Fruit fly (Drosophila melanogaster) whole organism, embryonic: ENCODE data around the gene Hnf4.
A peak's percentile ranks its signal among the peaks of the same experiment; 100 is the strongest.

Experiments
- Bdp1 ChIP-seq: fragments of 200-800 bp; sonication (Bioruptor generic); optimal IDR thresholded peaks from 3 replicates; lab custom pipeline; 2016; ENCODE audit warnings: missing biosample characterization, missing genetic modification characterization
- Bgb ChIP-seq: fragments of 200-800 bp; sonication (Bioruptor generic); IDR thresholded peaks from 2 replicates; pipeline ENCODE4 v1.3.6; 2022; ENCODE audit warnings: missing biosample characterization, missing genetic modification characterization; ENCODE audit not compliant: partially characterized antibody
- CG12659 ChIP-seq: fragments of 200-800 bp; sonication (Bioruptor generic); optimal IDR thresholded peaks from 3 replicates; lab custom pipeline; 2017; ENCODE audit warnings: mild to moderate bottlenecking, missing biosample characterization, missing genetic modification reagents, missing genetic modification characterization
- CG14860 ChIP-seq: fragments of 200-800 bp; sonication (Bioruptor generic); IDR thresholded peaks from 3 replicates; pipeline ENCODE4 v1.3.6; 2022; ENCODE audit warnings: missing biosample characterization, missing genetic modification characterization; ENCODE audit not compliant: partially characterized antibody
- CG15601 ChIP-seq: fragments of 200-800 bp; sonication (Bioruptor generic); optimal IDR thresholded peaks from 3 replicates; lab custom pipeline; 2019; ENCODE audit warnings: missing biosample characterization, mild to moderate bottlenecking, missing genetic modification characterization, moderate library complexity
- CG1602 ChIP-seq: fragments of 200-800 bp; sonication (Bioruptor generic); optimal IDR thresholded peaks from 3 replicates; lab custom pipeline; 2016; ENCODE audit warnings: missing biosample characterization, missing genetic modification characterization
- CG1647 ChIP-seq: fragments of 200-800 bp; sonication (Bioruptor generic); optimal IDR thresholded peaks from 3 replicates; lab custom pipeline; 2016; ENCODE audit warnings: missing biosample characterization, missing genetic modification characterization
- CG18476 ChIP-seq: fragments of 200-800 bp; sonication (Bioruptor generic); optimal IDR thresholded peaks from 2 replicates; lab custom pipeline; 2016; ENCODE audit warnings: missing biosample characterization, mild to moderate bottlenecking, missing genetic modification characterization
- CG2199 ChIP-seq: fragments of 200-800 bp; sonication (Bioruptor generic); IDR thresholded peaks from 3 replicates; pipeline ENCODE4 v1.3.6; 2022; ENCODE audit warnings: missing biosample characterization, missing genetic modification characterization
- CG31441 ChIP-seq: fragments of 200-800 bp; sonication (Bioruptor generic); IDR thresholded peaks from 2 replicates; pipeline ENCODE4 v1.3.6; 2022; ENCODE audit warnings: missing biosample characterization, missing genetic modification characterization
- CG32532 ChIP-seq: fragments of 200-800 bp; sonication (Bioruptor generic); IDR thresholded peaks from 2 replicates; pipeline ENCODE4 v1.3.6; 2022; ENCODE audit warnings: missing biosample characterization, missing genetic modification characterization
- CG3847 ChIP-seq: fragments of 200-800 bp; sonication (Bioruptor generic); IDR thresholded peaks from 2 replicates; pipeline ENCODE4 v1.3.6; 2022; ENCODE audit warnings: missing biosample characterization, missing genetic modification characterization
- CG3995 ChIP-seq: fragments of 200-800 bp; sonication (Bioruptor generic); optimal IDR thresholded peaks from 3 replicates; lab custom pipeline; 2016; ENCODE audit warnings: missing biosample characterization, missing genetic modification characterization
- CG4424 ChIP-seq: fragments of 200-800 bp; sonication (Bioruptor generic); optimal IDR thresholded peaks from 3 replicates; lab custom pipeline; 2016; ENCODE audit warnings: missing biosample characterization, missing genetic modification characterization
- CG4730 ChIP-seq: fragments of 200-800 bp; sonication (Bioruptor generic); IDR thresholded peaks from 2 replicates; pipeline ENCODE4 v1.3.6; 2022; ENCODE audit warnings: missing biosample characterization, missing genetic modification characterization
- CG4854 ChIP-seq: fragments of 200-800 bp; sonication (Bioruptor generic); optimal IDR thresholded peaks from 2 replicates; lab custom pipeline; 2016; ENCODE audit warnings: missing biosample characterization, missing genetic modification characterization, inconsistent platforms
- CG5953 ChIP-seq: fragments of 200-800 bp; sonication (Bioruptor generic); IDR thresholded peaks from 2 replicates; pipeline ENCODE4 v1.3.6; 2022; ENCODE audit warnings: missing biosample characterization, missing genetic modification characterization
- CG8388 ChIP-seq: fragments of 200-800 bp; sonication (Bioruptor generic); optimal IDR thresholded peaks from 2 replicates; lab custom pipeline; 2019; ENCODE audit warnings: missing biosample characterization, mild to moderate bottlenecking, missing genetic modification characterization, moderate library complexity
- CG8924 ChIP-seq: fragments of 200-800 bp; optimal IDR thresholded peaks from 3 replicates; lab custom pipeline; 2019; ENCODE audit warnings: missing biosample characterization, mild to moderate bottlenecking, missing genetic modification characterization, moderate library complexity
- CG9727 ChIP-seq: fragments of 200-800 bp; sonication (Bioruptor generic); optimal IDR thresholded peaks from 3 replicates; lab custom pipeline; 2017; ENCODE audit warnings: missing biosample characterization, mild to moderate bottlenecking, missing genetic modification characterization
- Dad ChIP-seq: fragments of 200-800 bp; sonication (Bioruptor generic); optimal IDR thresholded peaks from 3 replicates; lab custom pipeline; 2016; ENCODE audit warnings: missing biosample characterization, missing genetic modification characterization
- Dbx ChIP-seq: fragments of 200-800 bp; sonication (Bioruptor generic); IDR thresholded peaks from 3 replicates; pipeline ENCODE4 v1.3.6; 2022; ENCODE audit warnings: missing biosample characterization, missing genetic modification characterization
- Gug ChIP-seq: fragments of 200-800 bp; sonication (Bioruptor generic); IDR thresholded peaks from 4 replicates; pipeline ENCODE4 v1.3.6; 2022; ENCODE audit warnings: missing biosample characterization, missing genetic modification characterization
- Hmx ChIP-seq: fragments of 200-800 bp; sonication (Bioruptor generic); optimal IDR thresholded peaks from 2 replicates; lab custom pipeline; 2016; ENCODE audit warnings: missing biosample characterization, missing genetic modification characterization
- NC2β ChIP-seq: fragments of 200-800 bp; sonication (Bioruptor generic); optimal IDR thresholded peaks from 2 replicates; lab custom pipeline; 2016; ENCODE audit warnings: missing biosample characterization, missing genetic modification characterization
- NFAT ChIP-seq: fragments of 200-800 bp; sonication (Bioruptor generic); IDR thresholded peaks from 2 replicates; pipeline ENCODE4 v1.3.6; 2022; ENCODE audit warnings: missing biosample characterization, missing genetic modification characterization
- Nf-YB ChIP-seq: fragments of 200-800 bp; sonication (Bioruptor generic); optimal IDR thresholded peaks from 3 replicates; lab custom pipeline; 2019; ENCODE audit warnings: missing biosample characterization, mild to moderate bottlenecking, missing genetic modification characterization, moderate library complexity
- Oaz ChIP-seq: fragments of 200-800 bp; sonication (Bioruptor generic); IDR thresholded peaks from 2 replicates; pipeline ENCODE4 v1.3.6; 2022; ENCODE audit warnings: missing biosample characterization, missing genetic modification characterization
- Oli ChIP-seq: fragments of 200-800 bp; sonication (Bioruptor generic); optimal IDR thresholded peaks from 2 replicates; lab custom pipeline; 2018; ENCODE audit warnings: missing biosample characterization, mild to moderate bottlenecking, missing genetic modification characterization, moderate library complexity
- Xbp1 ChIP-seq: fragments of 200-800 bp; sonication (Bioruptor generic); optimal IDR thresholded peaks from 3 replicates; lab custom pipeline; 2016; ENCODE audit warnings: missing biosample characterization, mild to moderate bottlenecking, missing genetic modification characterization
- bab2 ChIP-seq: fragments of 200-800 bp; sonication (Bioruptor generic); optimal IDR thresholded peaks from 2 replicates; lab custom pipeline; 2016; ENCODE audit warnings: missing biosample characterization, missing genetic modification characterization
- bowl ChIP-seq: fragments of 200-800 bp; sonication (Bioruptor generic); IDR thresholded peaks from 2 replicates; pipeline ENCODE4 v1.3.6; 2022; ENCODE audit warnings: missing biosample characterization, missing genetic modification characterization
- chif ChIP-seq, 2 experiments: fragments of 200-800 bp; sonication (Bioruptor generic); optimal IDR thresholded peaks; 3 replicates each; lab custom pipeline; 2016; ENCODE audit warnings: missing biosample characterization in 2 of 2, missing genetic modification characterization in 2 of 2
- dm ChIP-seq: fragments of 200-800 bp; sonication (Bioruptor generic); optimal IDR thresholded peaks from 3 replicates; lab custom pipeline; 2016; ENCODE audit warnings: missing biosample characterization, missing genetic modification characterization
- fd102C ChIP-seq: fragments of 200-800 bp; sonication (Bioruptor generic); optimal IDR thresholded peaks from 2 replicates; lab custom pipeline; 2018; ENCODE audit warnings: missing biosample characterization, mild to moderate bottlenecking, missing genetic modification characterization, moderate library complexity
- ham ChIP-seq: fragments of 200-800 bp; sonication (Bioruptor generic); IDR thresholded peaks from 2 replicates; pipeline ENCODE4 v1.3.6; 2022; ENCODE audit warnings: missing biosample characterization, missing genetic modification characterization
- luna ChIP-seq: fragments of 200-800 bp; sonication (Bioruptor generic); optimal IDR thresholded peaks from 2 replicates; lab custom pipeline; 2016; ENCODE audit warnings: missing biosample characterization, missing genetic modification characterization
- org-1 ChIP-seq: fragments of 200-800 bp; sonication (Bioruptor generic); optimal IDR thresholded peaks from 2 replicates; lab custom pipeline; 2017; ENCODE audit warnings: missing biosample characterization, missing genetic modification characterization
- prd ChIP-seq, 3 experiments: fragments of >200 bp in 2 of 3; fragments of 200-800 bp in 1 of 3; sonication (Bioruptor generic) in 1 of 3; optimal IDR thresholded peaks in 2 of 3; IDR thresholded peaks in 1 of 3; 2 replicates in 2 of 3; 3 replicates in 1 of 3; pipeline versions ENCODE4 v1.3.6 to Lab custom; 2017 to 2022; ENCODE audit warnings: missing biosample characterization in 1 of 3, missing genetic modification characterization in 1 of 3
- ranshi ChIP-seq: fragments of 200-800 bp; sonication (Bioruptor generic); IDR thresholded peaks from 2 replicates; pipeline ENCODE4 v1.3.6; 2022; ENCODE audit warnings: missing biosample characterization, missing genetic modification characterization
- repo ChIP-seq: fragments of 200-800 bp; sonication (Bioruptor generic); optimal IDR thresholded peaks from 2 replicates; lab custom pipeline; 2016; ENCODE audit warnings: missing biosample characterization, missing genetic modification characterization
- sima ChIP-seq: fragments of 200-800 bp; sonication (Bioruptor generic); optimal IDR thresholded peaks from 2 replicates; lab custom pipeline; 2016; ENCODE audit warnings: missing biosample characterization, missing genetic modification characterization
- sqz ChIP-seq: fragments of 200-800 bp; sonication (Bioruptor generic); optimal IDR thresholded peaks from 3 replicates; lab custom pipeline; 2018; ENCODE audit warnings: missing biosample characterization, mild to moderate bottlenecking, missing genetic modification characterization
- ssp ChIP-seq: fragments of 200-800 bp; sonication (Bioruptor generic); IDR thresholded peaks from 2 replicates; pipeline ENCODE4 v1.3.6; 2022; ENCODE audit warnings: missing biosample characterization, missing genetic modification characterization
- sug ChIP-seq: fragments of 200-800 bp; optimal IDR thresholded peaks from 2 replicates; lab custom pipeline; 2019; ENCODE audit warnings: missing biosample characterization, mild to moderate bottlenecking, missing genetic modification characterization, moderate library complexity
- trh ChIP-seq: fragments of 200-800 bp; sonication (Bioruptor generic); optimal IDR thresholded peaks from 2 replicates; lab custom pipeline; 2016; ENCODE audit warnings: missing biosample characterization, missing genetic modification characterization
- unc-4 ChIP-seq: fragments of 200-800 bp; sonication (Bioruptor generic); IDR thresholded peaks from 2 replicates; pipeline ENCODE4 v1.3.6; 2022; ENCODE audit warnings: missing biosample characterization, missing genetic modification characterization; ENCODE audit not compliant: partially characterized antibody
- vnd ChIP-seq: fragments of 200-800 bp; sonication (Bioruptor generic); IDR thresholded peaks from 3 replicates; pipeline ENCODE4 v1.3.6; 2022; ENCODE audit warnings: missing biosample characterization, missing genetic modification characterization; ENCODE audit not compliant: partially characterized antibody
- wdn ChIP-seq: fragments of 200-800 bp; sonication (Bioruptor generic); IDR thresholded peaks from 2 replicates; pipeline ENCODE4 v1.3.6; 2022; ENCODE audit warnings: missing biosample characterization, missing genetic modification characterization
- zf30C ChIP-seq: fragments of 200-800 bp; sonication (Bioruptor generic); optimal IDR thresholded peaks from 3 replicates; lab custom pipeline; 2018; ENCODE audit warnings: missing biosample characterization, mild to moderate bottlenecking, missing genetic modification characterization
- zfh2 ChIP-seq: fragments of 200-800 bp; sonication (Bioruptor generic); optimal IDR thresholded peaks from 2 replicates; lab custom pipeline; 2016; ENCODE audit warnings: missing biosample characterization, missing genetic modification characterization

Gene Hnf4

DNA sequence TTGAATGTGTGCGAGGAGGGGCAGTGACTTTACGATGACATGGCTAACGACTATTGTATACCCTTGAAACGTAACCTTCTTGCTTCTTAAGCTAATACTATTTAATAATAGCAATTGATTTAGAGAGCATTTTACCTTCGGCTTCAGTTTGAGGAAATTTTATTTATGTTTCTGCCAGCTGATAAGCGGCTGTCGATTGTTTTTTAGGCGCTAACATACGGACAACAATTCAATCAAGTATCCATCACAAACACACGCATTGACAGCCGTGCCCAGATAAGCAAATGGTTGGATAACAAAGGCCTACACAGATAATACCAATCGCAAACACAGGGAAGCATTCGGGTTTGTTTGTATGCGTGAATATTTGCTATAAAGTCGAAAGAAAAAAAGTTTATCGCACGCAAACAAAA lies 28.8 kb upstream of the Hnf4 start (continued):
- TF ChIP-seq sug (tag; lab: Kevin White, UChicago) (peak; percentile 83), NC2β (no peak), vnd (GFP tag; lab: Robert Waterston, UW) (no peak), chif (GFP tag; optimal IDR thresholded peaks at IDR 0.05; lab: Kevin White, UChicago) (no peak), Hmx (GFP tag; lab: Kevin White, UChicago) (no peak), Nf-YB (GFP tag; lab: Kevin White, UChicago) (no peak), Bdp1 (GFP tag; lab: Kevin White, UChicago) (no peak), fd102C (GFP tag; lab: Kevin White, UChicago) (no peak), ranshi (GFP tag; lab: Robert Waterston, UW) (0 out of 2 replicates have a peak, but pooled peaks have one; percentile 29), CG2199 (GFP tag; lab: Robert Waterston, UW) (no peak), unc-4 (GFP tag; lab: Robert Waterston, UW) (no peak), CG14860 (GFP tag; lab: Robert Waterston, UW) (no peak), sima (GFP tag; lab: Kevin White, UChicago) (no peak), prd (optimal IDR thresholded peaks at IDR 0.05; lab: Kevin White, UChicago) (no peak), prd (GFP tag; IDR thresholded peaks at IDR 0.05; lab: Robert Waterston, UW) (peak; percentile 54), luna (GFP tag; lab: Kevin White, UChicago) (no peak), ssp (GFP tag; lab: Robert Waterston, UW) (no peak), zf30C (GFP tag; lab: Kevin White, UChicago) (no peak), CG9727 (peak; percentile 28), CG1647 (GFP tag; lab: Kevin White, UChicago) (no peak), Dad (no peak), bab2 (GFP tag; lab: Kevin White, UChicago) (peak; percentile 14), CG18476 (GFP tag; lab: Kevin White, UChicago) (no peak), CG4424 (GFP tag; lab: Kevin White, UChicago) (peak; percentile 31), CG31441 (GFP tag; lab: Robert Waterston, UW) (peak; percentile 20; the same call in 1 of the 2 replicates), bowl (no peak), org-1 (GFP tag; lab: Kevin White, UChicago) (peak; percentile 28), Gug (GFP tag; lab: Robert Waterston, UW) (0 out of 4 replicates have a peak, but pooled peaks have one; percentile 11), CG4854 (GFP tag; lab: Kevin White, UChicago) (no peak), CG8388 (GFP tag; lab: Kevin White, UChicago) (peak; percentile 25), CG15601 (tag; lab: Kevin White, UChicago) (peak; percentile 11), CG12659 (GFP tag; lab: Kevin White, UChicago) (peak; percentile 49), CG4730 (GFP tag; lab: Robert Waterston, UW) (0 out of 2 replicates have a peak, but pooled peaks have one; percentile 33), NFAT (GFP tag; lab: Robert Waterston, UW) (peak; percentile 60; the same call in 1 of the 2 replicates), repo (no peak), trh (GFP tag; lab: Kevin White, UChicago) (no peak), wdn (GFP tag; lab: Robert Waterston, UW) (0 out of 2 replicates have a peak, but pooled peaks have one; percentile 38), Oli (tag; lab: Kevin White, UChicago) (peak; percentile 20), Bgb (GFP tag; lab: Robert Waterston, UW) (no peak), dm (no peak), sqz (no peak), Oaz (GFP tag; lab: Robert Waterston, UW) (no peak), CG3995 (GFP tag; lab: Kevin White, UChicago) (peak; percentile 6), Dbx (GFP tag; lab: Robert Waterston, UW) (0 out of 3 replicates have a peak, but pooled peaks have one; percentile 53), CG8924 (tag; lab: Kevin White, UChicago) (peak; percentile 49), CG1602 (GFP tag; lab: Kevin White, UChicago) (no peak), Xbp1 (GFP tag; lab: Kevin White, UChicago) (peak; percentile 34), CG5953 (GFP tag; lab: Robert Waterston, UW) (no peak), CG32532 (GFP tag; lab: Robert Waterston, UW) (peak; percentile 79), CG3847 (GFP tag; lab: Robert Waterston, UW) (peak; percentile 43), zfh2 (GFP tag; lab: Kevin White, UChicago) (peak; percentile 44), ham (GFP tag; lab: Robert Waterston, UW) (no peak)
